Fruit fly (Drosophila melanogaster) whole organism, embryonic: ENCODE measurements around the gene Ada1-1.

Source experiments
- Aef1 ChIP-seq: fragments of 200-800 bp; sonication (Bioruptor generic); IDR thresholded peaks from 3 replicates; pipeline ENCODE4 v1.3.6; 2022; ENCODE audit warnings: missing biosample characterization, missing genetic modification characterization
- Atf-2 ChIP-seq: fragments of 200-800 bp; sonication (Bioruptor generic); optimal IDR thresholded peaks from 2 replicates; lab custom pipeline; 2016; ENCODE audit warnings: missing biosample characterization, missing genetic modification characterization
- Awh ChIP-seq: fragments of 200-800 bp; sonication (Bioruptor generic); IDR thresholded peaks from 2 replicates; pipeline ENCODE4, ENCODE4 v1.3.6; 2022; ENCODE audit warnings: missing biosample characterization, missing genetic modification characterization
- BEAF-32 ChIP-seq: fragments of 200-800 bp; sonication (Bioruptor generic); optimal IDR thresholded peaks from 3 replicates; lab custom pipeline; 2017; ENCODE audit warnings: missing biosample characterization, missing genetic modification characterization, mild to moderate bottlenecking, moderate library complexity, missing genetic modification reagents
- CG10543 ChIP-seq: fragments of 200-800 bp; sonication (Bioruptor generic); optimal IDR thresholded peaks from 3 replicates; lab custom pipeline; 2017; ENCODE audit warnings: missing biosample characterization, mild to moderate bottlenecking, missing genetic modification characterization, moderate library complexity
- CG11723 ChIP-seq: fragments of 200-800 bp; sonication (Bioruptor generic); optimal IDR thresholded peaks from 2 replicates; lab custom pipeline; 2017; ENCODE audit warnings: missing biosample characterization, mild to moderate bottlenecking, missing genetic modification characterization
- CG12744 ChIP-seq: fragments of 200-800 bp; sonication (Bioruptor generic); optimal IDR thresholded peaks from 2 replicates; lab custom pipeline; 2016; ENCODE audit warnings: missing biosample characterization, missing genetic modification characterization
- CG12769 ChIP-seq: fragments of 200-800 bp; sonication (Bioruptor generic); optimal IDR thresholded peaks from 2 replicates; lab custom pipeline; 2019; ENCODE audit warnings: missing biosample characterization, mild to moderate bottlenecking, missing genetic modification characterization, moderate library complexity
- CG12942 ChIP-seq: fragments of 200-800 bp; sonication (Bioruptor generic); optimal IDR thresholded peaks from 3 replicates; lab custom pipeline; 2016; ENCODE audit warnings: missing biosample characterization, missing genetic modification characterization
- CG14441 ChIP-seq: fragments of 200-800 bp; sonication (Bioruptor generic); IDR thresholded peaks from 2 replicates; pipeline ENCODE4 v1.3.6; 2022; ENCODE audit warnings: missing biosample characterization, missing genetic modification characterization
- CG15269 ChIP-seq: fragments of 200-800 bp; sonication (Bioruptor generic); optimal IDR thresholded peaks from 2 replicates; lab custom pipeline; 2018; ENCODE audit warnings: missing biosample characterization, mild to moderate bottlenecking, missing genetic modification characterization, moderate library complexity
- CG1647 ChIP-seq: fragments of 200-800 bp; sonication (Bioruptor generic); optimal IDR thresholded peaks from 3 replicates; lab custom pipeline; 2016; ENCODE audit warnings: missing biosample characterization, missing genetic modification characterization
- CG17612 ChIP-seq: fragments of 200-800 bp; sonication (Bioruptor generic); IDR thresholded peaks from 2 replicates; pipeline ENCODE4 v1.3.6; 2022; ENCODE audit warnings: missing biosample characterization, missing genetic modification characterization
- CG18011 ChIP-seq: fragments of 200-800 bp; sonication (Bioruptor generic); optimal IDR thresholded peaks from 2 replicates; lab custom pipeline; 2017; ENCODE audit warnings: missing biosample characterization, missing genetic modification characterization, mild to moderate bottlenecking, moderate library complexity, missing genotype
- CG31365 ChIP-seq: fragments of 200-800 bp; sonication (Bioruptor generic); optimal IDR thresholded peaks from 2 replicates; lab custom pipeline; 2018; ENCODE audit warnings: missing biosample characterization, mild to moderate bottlenecking, missing genetic modification characterization
- CG33557 ChIP-seq: fragments of 200-800 bp; sonication (Bioruptor generic); optimal IDR thresholded peaks from 2 replicates; lab custom pipeline; 2019; ENCODE audit warnings: missing biosample characterization, mild to moderate bottlenecking, missing genetic modification characterization, moderate library complexity
- CG3838 ChIP-seq: fragments of 200-800 bp; sonication (Bioruptor generic); optimal IDR thresholded peaks from 3 replicates; lab custom pipeline; 2016; ENCODE audit warnings: missing biosample characterization, missing genetic modification characterization
- CG3995 ChIP-seq: fragments of 200-800 bp; sonication (Bioruptor generic); optimal IDR thresholded peaks from 3 replicates; lab custom pipeline; 2016; ENCODE audit warnings: missing biosample characterization, missing genetic modification characterization
- CG42726 ChIP-seq: fragments of 200-800 bp; sonication (Bioruptor generic); IDR thresholded peaks from 2 replicates; pipeline ENCODE4 v1.3.6; 2022; ENCODE audit warnings: missing biosample characterization, missing genetic modification characterization; ENCODE audit not compliant: partially characterized antibody
- CG4707 ChIP-seq: fragments of 200-800 bp; sonication (Bioruptor generic); optimal IDR thresholded peaks from 2 replicates; lab custom pipeline; 2018; ENCODE audit warnings: missing biosample characterization, mild to moderate bottlenecking, missing genetic modification characterization, moderate library complexity
- CG4730 ChIP-seq: fragments of 200-800 bp; sonication (Bioruptor generic); IDR thresholded peaks from 2 replicates; pipeline ENCODE4 v1.3.6; 2022; ENCODE audit warnings: missing biosample characterization, missing genetic modification characterization
- CG4820 ChIP-seq: fragments of 200-800 bp; sonication (Bioruptor generic); optimal IDR thresholded peaks from 3 replicates; lab custom pipeline; 2016; ENCODE audit warnings: missing biosample characterization, missing genetic modification characterization
- CG7987 ChIP-seq: fragments of 200-800 bp; sonication (Bioruptor generic); optimal IDR thresholded peaks from 2 replicates; lab custom pipeline; 2018; ENCODE audit warnings: missing biosample characterization, mild to moderate bottlenecking, missing genetic modification characterization, moderate library complexity
- CG8944 ChIP-seq: fragments of 200-800 bp; sonication (Bioruptor generic); optimal IDR thresholded peaks from 3 replicates; lab custom pipeline; 2016; ENCODE audit warnings: missing biosample characterization, missing genetic modification characterization
- CG9609 ChIP-seq: fragments of 200-800 bp; sonication (Bioruptor generic); optimal IDR thresholded peaks from 3 replicates; lab custom pipeline; 2016; ENCODE audit warnings: missing biosample characterization, missing genetic modification characterization
- D19B ChIP-seq: fragments of 200-800 bp; sonication (Bioruptor generic); optimal IDR thresholded peaks from 2 replicates; lab custom pipeline; 2017; ENCODE audit warnings: missing biosample characterization, mild to moderate bottlenecking, missing genetic modification characterization
- Dfd ChIP-seq, 2 experiments: fragments of >200 bp; optimal IDR thresholded peaks; 2 replicates each; lab custom pipeline; 2017; ENCODE audit warnings: missing biosample characterization in 2 of 2, missing genetic modification characterization in 2 of 2
- HLH4C ChIP-seq: fragments of 200-800 bp; sonication (Bioruptor generic); IDR thresholded peaks from 3 replicates; pipeline ENCODE4 v1.3.6; 2022; ENCODE audit warnings: missing biosample characterization, missing genetic modification characterization; ENCODE audit not compliant: partially characterized antibody
- HmgZ ChIP-seq: fragments of 200-800 bp; sonication (Bioruptor generic); optimal IDR thresholded peaks from 2 replicates; lab custom pipeline; 2018; ENCODE audit warnings: missing biosample characterization, mild to moderate bottlenecking, missing genetic modification characterization
- Hr39 ChIP-seq: fragments of >200 bp; optimal IDR thresholded peaks from 2 replicates; lab custom pipeline; 2017
- Nf-YB ChIP-seq: fragments of 200-800 bp; sonication (Bioruptor generic); optimal IDR thresholded peaks from 3 replicates; lab custom pipeline; 2019; ENCODE audit warnings: missing biosample characterization, mild to moderate bottlenecking, missing genetic modification characterization, moderate library complexity
- Sin3A ChIP-seq: fragments of >200 bp; optimal IDR thresholded peaks from 2 replicates; lab custom pipeline; 2018
- al ChIP-seq: fragments of 200-800 bp; sonication (Bioruptor generic); IDR thresholded peaks from 2 replicates; pipeline ENCODE4 v1.3.6; 2022; ENCODE audit warnings: missing biosample characterization, missing genetic modification characterization
- cas ChIP-seq: fragments of 200-800 bp; sonication (Bioruptor generic); IDR thresholded peaks from 2 replicates; pipeline ENCODE4 v1.3.6; 2022; ENCODE audit warnings: missing biosample characterization, missing genetic modification characterization
- da ChIP-seq: fragments of 200-800 bp; sonication (Bioruptor generic); optimal IDR thresholded peaks from 2 replicates; lab custom pipeline; 2016; ENCODE audit warnings: missing biosample characterization, missing genetic modification characterization
- dan ChIP-seq: fragments of 200-800 bp; sonication (Bioruptor generic); IDR thresholded peaks from 2 replicates; pipeline ENCODE4 v1.3.6; 2022; ENCODE audit warnings: missing biosample characterization, missing genetic modification characterization
- ewg ChIP-seq: fragments of 200-800 bp; sonication (Bioruptor generic); optimal IDR thresholded peaks from 3 replicates; lab custom pipeline; 2017; ENCODE audit warnings: mild to moderate bottlenecking, missing biosample characterization, missing genetic modification reagents, missing genetic modification characterization
- eyg ChIP-seq: fragments of 200-800 bp; sonication (Bioruptor generic); optimal IDR thresholded peaks from 3 replicates; lab custom pipeline; 2016; ENCODE audit warnings: missing biosample characterization, missing genetic modification characterization
- gcm2 ChIP-seq: fragments of 200-800 bp; sonication (Bioruptor generic); optimal IDR thresholded peaks from 2 replicates; lab custom pipeline; 2016; ENCODE audit warnings: missing biosample characterization, missing genetic modification characterization
- gem ChIP-seq: fragments of 200-800 bp; sonication (Bioruptor generic); optimal IDR thresholded peaks from 2 replicates; lab custom pipeline; 2019; ENCODE audit warnings: missing biosample characterization, mild to moderate bottlenecking, missing genetic modification characterization, moderate library complexity
- klu ChIP-seq: fragments of 200-800 bp; sonication (Bioruptor generic); IDR thresholded peaks from 2 replicates; pipeline ENCODE4 v1.3.6; 2022; ENCODE audit warnings: missing biosample characterization, missing genetic modification characterization
- onecut ChIP-seq: fragments of 200-800 bp; sonication (Bioruptor generic); IDR thresholded peaks from 2 replicates; pipeline ENCODE4 v1.3.6; 2022; ENCODE audit warnings: missing biosample characterization, missing genetic modification characterization
- otp ChIP-seq: fragments of 200-800 bp; sonication (Bioruptor generic); IDR thresholded peaks from 3 replicates; pipeline ENCODE4, ENCODE4 v1.3.6; 2022; ENCODE audit warnings: missing biosample characterization, missing genetic modification characterization
- peb ChIP-seq: fragments of 200-800 bp; sonication (Bioruptor generic); IDR thresholded peaks from 2 replicates; pipeline ENCODE4 v1.3.6; 2022; ENCODE audit warnings: missing biosample characterization, missing genetic modification characterization
- pita ChIP-seq: fragments of 200-800 bp; sonication (Bioruptor generic); optimal IDR thresholded peaks from 2 replicates; lab custom pipeline; 2017; ENCODE audit warnings: missing biosample characterization, mild to moderate bottlenecking, missing genetic modification characterization
- pnt ChIP-seq: fragments of 200-800 bp; sonication (Bioruptor generic); optimal IDR thresholded peaks from 3 replicates; lab custom pipeline; 2016; ENCODE audit warnings: missing biosample characterization, missing genetic modification characterization
- tin ChIP-seq: fragments of 200-800 bp; sonication (Bioruptor generic); optimal IDR thresholded peaks from 3 replicates; lab custom pipeline; 2016; ENCODE audit warnings: missing biosample characterization, missing genetic modification characterization
- ttk ChIP-seq: fragments of 200-800 bp; sonication (Bioruptor generic); IDR thresholded peaks from 2 replicates; pipeline ENCODE4 v2.1.2; 2022; ENCODE audit warnings: missing biosample characterization, missing genetic modification characterization
- tup ChIP-seq: fragments of 200-800 bp; sonication (Bioruptor generic); optimal IDR thresholded peaks from 2 replicates; lab custom pipeline; 2016; ENCODE audit warnings: missing biosample characterization, mild to moderate bottlenecking, missing genetic modification characterization, moderate library complexity
- unpg ChIP-seq: fragments of 200-800 bp; sonication (Bioruptor generic); optimal IDR thresholded peaks from 3 replicates; lab custom pipeline; 2018; ENCODE audit warnings: missing biosample characterization, mild to moderate bottlenecking, missing genetic modification characterization, moderate library complexity
- zfh2 ChIP-seq: fragments of 200-800 bp; sonication (Bioruptor generic); optimal IDR thresholded peaks from 2 replicates; lab custom pipeline; 2016; ENCODE audit warnings: missing biosample characterization, missing genetic modification characterization

Ada1-1 gene

dm6 chr2L:12004211-12004979, 7.8 kb downstream of the Ada1-1 start (continued):
- TF ChIP-seq Awh (GFP tag; lab: Robert Waterston, UW): no peak
- TF ChIP-seq zfh2 (GFP tag; lab: Kevin White, UChicago): no peak
- TF ChIP-seq CG4820: peak; percentile 13
- TF ChIP-seq CG4730 (GFP tag; lab: Robert Waterston, UW): no peak
- peak; percentile 58 for TF ChIP-seq BEAF-32 (GFP tag; lab: Kevin White, UChicago)
- peak; percentile 7 for TF ChIP-seq D19B (GFP tag; lab: Kevin White, UChicago)
- TF ChIP-seq CG3838: peak; percentile 96
- peak; percentile 73 for TF ChIP-seq CG15269
- TF ChIP-seq otp (GFP tag; lab: Robert Waterston, UW): no peak
- peak; percentile 88 for TF ChIP-seq CG4707 (GFP tag; lab: Kevin White, UChicago)
- TF ChIP-seq CG7987 (GFP tag; lab: Kevin White, UChicago): peak; percentile 62
- TF ChIP-seq Sin3A (lab: Kevin White, UChicago): no peak
- peak; percentile 5 for TF ChIP-seq gcm2 (GFP tag; lab: Kevin White, UChicago)
- TF ChIP-seq CG17612: no peak
- TF ChIP-seq CG11723 (GFP tag; lab: Kevin White, UChicago): peak; percentile 78
- TF ChIP-seq pita (GFP tag; lab: Kevin White, UChicago): no peak
- peak; percentile 6 for TF ChIP-seq CG1647 (GFP tag; lab: Kevin White, UChicago)
- TF ChIP-seq CG12942 (GFP tag; lab: Kevin White, UChicago): peak; percentile 6
- TF ChIP-seq CG18011 (GFP tag; lab: Kevin White, UChicago): peak; percentile 20
- no peak for TF ChIP-seq da (GFP tag; lab: Kevin White, UChicago)
- no peak for TF ChIP-seq Nf-YB (GFP tag; lab: Kevin White, UChicago)
- no peak for TF ChIP-seq peb (GFP tag; lab: Robert Waterston, UW)
- TF ChIP-seq ttk (GFP tag; lab: Robert Waterston, UW): no peak
- no peak for TF ChIP-seq CG42726 (GFP tag; lab: Robert Waterston, UW)
- peak; percentile 33 for TF ChIP-seq ewg (GFP tag; lab: Kevin White, UChicago)
- peak; percentile 32 for TF ChIP-seq pnt (GFP tag; lab: Kevin White, UChicago)
- TF ChIP-seq CG10543: peak; percentile 85
- peak; percentile 46 for TF ChIP-seq tup (GFP tag; lab: Kevin White, UChicago)
- TF ChIP-seq CG31365 (tag; lab: Kevin White, UChicago): peak; percentile 77
- peak; percentile 91 for TF ChIP-seq CG12769 (tag; lab: Kevin White, UChicago)
- TF ChIP-seq gem (tag; lab: Kevin White, UChicago): peak; percentile 77
- TF ChIP-seq cas: no peak
- no peak for TF ChIP-seq al (GFP tag; lab: Robert Waterston, UW)
- peak; percentile 24 for TF ChIP-seq CG8944 (GFP tag; lab: Kevin White, UChicago)
- no peak for TF ChIP-seq dan (GFP tag; lab: Robert Waterston, UW)
- TF ChIP-seq Aef1: no peak
- TF ChIP-seq CG12744 (GFP tag; lab: Kevin White, UChicago): peak; percentile 34
- TF ChIP-seq Atf-2: peak; percentile 5
- TF ChIP-seq HLH4C (GFP tag; lab: Robert Waterston, UW): no peak
- TF ChIP-seq CG9609 (GFP tag; lab: Kevin White, UChicago): peak; percentile 18
- no peak for TF ChIP-seq klu (GFP tag; lab: Robert Waterston, UW)
- TF ChIP-seq HmgZ: peak; percentile 56
- no peak for TF ChIP-seq Hr39 (lab: Kevin White, UChicago)
- peak; percentile 25 for TF ChIP-seq tin (GFP tag; lab: Kevin White, UChicago)
- peak; percentile 93 for TF ChIP-seq CG33557 (GFP tag; lab: Kevin White, UChicago)
- no peak for TF ChIP-seq eyg
- no peak for TF ChIP-seq Dfd (GFP tag; optimal IDR thresholded peaks at IDR 0.05; lab: Kevin White, UChicago)
- peak; percentile 70 for TF ChIP-seq unpg (GFP tag; lab: Kevin White, UChicago)
- peak; percentile 4 for TF ChIP-seq CG3995 (GFP tag; lab: Kevin White, UChicago)
- no peak for TF ChIP-seq CG14441 (GFP tag; lab: Robert Waterston, UW)
- peak; percentile 44 for TF ChIP-seq onecut (GFP tag; lab: Robert Waterston, UW)
